Fruit fly (Drosophila melanogaster) whole organism, adult: ENCODE data around the gene pont.

Source experiments
- CG11617 ChIP-seq: fragments of 200-800 bp; sonication (Bioruptor generic); optimal IDR thresholded peaks from 2 replicates; lab custom pipeline; 2017; ENCODE audit warnings: mild to moderate bottlenecking, missing biosample characterization, missing genetic modification reagents, missing genetic modification characterization
- CG12768 ChIP-seq: fragments of 200-800 bp; sonication (Bioruptor generic); optimal IDR thresholded peaks from 2 replicates; lab custom pipeline; 2017; ENCODE audit warnings: missing biosample characterization, missing genetic modification characterization, mild to moderate bottlenecking, moderate library complexity, missing genetic modification reagents
- CG33017 ChIP-seq: fragments of 200-800 bp; sonication (Bioruptor generic); optimal IDR thresholded peaks from 2 replicates; lab custom pipeline; 2018; ENCODE audit warnings: missing biosample characterization, mild to moderate bottlenecking, missing genetic modification characterization, moderate library complexity
- CG5204 ChIP-seq: fragments of 200-800 bp; sonication (Bioruptor generic); optimal IDR thresholded peaks from 2 replicates; lab custom pipeline; 2016; ENCODE audit warnings: missing biosample characterization, missing genetic modification characterization
- CG7045 ChIP-seq: fragments of 200-800 bp; sonication (Bioruptor generic); optimal IDR thresholded peaks from 2 replicates; lab custom pipeline; 2017; ENCODE audit warnings: missing biosample characterization, mild to moderate bottlenecking, missing genetic modification characterization
- Clk ChIP-seq: fragments of 200-800 bp; sonication (Bioruptor generic); optimal IDR thresholded peaks from 2 replicates; lab custom pipeline; 2017; ENCODE audit warnings: missing biosample characterization, missing genetic modification characterization
- Mnt ChIP-seq: fragments of 200-800 bp; sonication (Bioruptor generic); optimal IDR thresholded peaks from 2 replicates; lab custom pipeline; 2016; ENCODE audit warnings: missing biosample characterization, mild to moderate bottlenecking, missing genetic modification characterization
- cic ChIP-seq: fragments of 200-800 bp; sonication (Bioruptor generic); optimal IDR thresholded peaks from 2 replicates; lab custom pipeline; 2017; ENCODE audit warnings: missing biosample characterization, mild to moderate bottlenecking, missing genetic modification characterization, moderate library complexity
- cnc ChIP-seq, 2 experiments: fragments of >200 bp; optimal IDR thresholded peaks; 2 replicates each; lab custom pipeline; 2017
- kay ChIP-seq: fragments of 200-800 bp; sonication (Bioruptor generic); peaks from one replicate; lab custom pipeline; 2016; ENCODE audit warnings: missing biosample characterization, missing genetic modification characterization, borderline replicate concordance
- ovo ChIP-seq: fragments of 200-800 bp; sonication (Bioruptor generic); optimal IDR thresholded peaks from 2 replicates; lab custom pipeline; 2016; ENCODE audit warnings: missing biosample characterization, missing genetic modification characterization
- pad ChIP-seq: fragments of 200-800 bp; sonication (Bioruptor generic); optimal IDR thresholded peaks from 3 replicates; lab custom pipeline; 2017; ENCODE audit warnings: missing biosample characterization, missing genetic modification characterization, mild to moderate bottlenecking, moderate library complexity, missing genetic modification reagents
- toe ChIP-seq: fragments of 200-800 bp; sonication (Bioruptor generic); optimal IDR thresholded peaks from 2 replicates; lab custom pipeline; 2016; ENCODE audit warnings: missing biosample characterization, missing genetic modification characterization

- TF ChIP-seq CG11617 (GFP tag; lab: Kevin White, UChicago) = no peak
- TF ChIP-seq pad (GFP tag; lab: Kevin White, UChicago) = no peak
- no peak for TF ChIP-seq Mnt (GFP tag; lab: Kevin White, UChicago)
- TF ChIP-seq CG5204 = no peak
- TF ChIP-seq cic = no peak
- no peak for TF ChIP-seq kay (GFP tag; lab: Kevin White, UChicago)
- TF ChIP-seq toe (GFP tag; lab: Kevin White, UChicago) = no peak
- no peak for TF ChIP-seq CG33017 (tag; lab: Kevin White, UChicago)
- TF ChIP-seq CG7045 (GFP tag; lab: Kevin White, UChicago) = no peak
- no peak for TF ChIP-seq CG12768 (GFP tag; lab: Kevin White, UChicago)
- no peak for TF ChIP-seq cnc (optimal IDR thresholded peaks at IDR 0.05; lab: Kevin White, UChicago)
- no peak for TF ChIP-seq Clk (GFP tag; lab: Kevin White, UChicago)
- TF ChIP-seq ovo (GFP tag; lab: Kevin White, UChicago) = no peak
Measured at dm6 chr3R:10274306-10274705, 12.4 kb downstream of the pont start.
